Worm (Caenorhabditis elegans) whole organism, midembryonic: Measurements from ENCODE around the gene ZK180.5.

ENCODE experiments used
- flt-1 ChIP-seq: fragments of 200-800 bp; sonication (Bioruptor generic); IDR thresholded peaks from 2 replicates; pipeline ENCODE4 v1.3.6; 2022; ENCODE audit warnings: missing genetic modification characterization, missing compliant biosample characterization
- med-1 ChIP-seq: sonication (generic microtip); optimal IDR thresholded peaks from 2 replicates; lab custom pipeline; 2017; ENCODE audit warnings: missing genetic modification characterization, mild to moderate bottlenecking, missing compliant biosample characterization, antibody characterized with exemption, missing genetic modification reagents; ENCODE audit not compliant: insufficient read depth

DNA sequence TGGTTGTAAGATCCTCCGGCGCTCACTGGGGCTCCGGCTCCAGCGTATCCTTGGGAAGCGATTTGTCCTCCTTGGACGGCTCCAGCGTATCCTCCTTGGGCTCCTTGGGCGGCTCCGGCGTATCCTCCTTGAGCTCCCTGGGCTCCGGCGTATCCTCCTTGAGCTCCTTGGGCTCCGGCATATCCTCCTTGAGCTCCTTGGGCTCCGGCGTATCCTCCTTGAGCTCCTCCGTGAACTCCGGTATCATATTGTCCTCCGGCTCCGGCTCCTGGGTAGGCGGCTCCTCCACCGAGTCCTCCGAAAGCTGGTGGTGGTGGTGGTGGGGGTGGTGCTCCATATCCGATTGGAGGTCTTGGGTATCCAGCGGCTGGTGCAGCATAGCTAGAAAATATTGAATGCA is 488 bp downstream of the ZK180.5 start:
- TF ChIP-seq med-1, result no peak
- no peak for TF ChIP-seq flt-1 (GFP tag; lab: Robert Waterston, UW)
